Worm (Caenorhabditis elegans): ENCODE measurements around the gene cct-5.

cct-5 gene

DNA sequence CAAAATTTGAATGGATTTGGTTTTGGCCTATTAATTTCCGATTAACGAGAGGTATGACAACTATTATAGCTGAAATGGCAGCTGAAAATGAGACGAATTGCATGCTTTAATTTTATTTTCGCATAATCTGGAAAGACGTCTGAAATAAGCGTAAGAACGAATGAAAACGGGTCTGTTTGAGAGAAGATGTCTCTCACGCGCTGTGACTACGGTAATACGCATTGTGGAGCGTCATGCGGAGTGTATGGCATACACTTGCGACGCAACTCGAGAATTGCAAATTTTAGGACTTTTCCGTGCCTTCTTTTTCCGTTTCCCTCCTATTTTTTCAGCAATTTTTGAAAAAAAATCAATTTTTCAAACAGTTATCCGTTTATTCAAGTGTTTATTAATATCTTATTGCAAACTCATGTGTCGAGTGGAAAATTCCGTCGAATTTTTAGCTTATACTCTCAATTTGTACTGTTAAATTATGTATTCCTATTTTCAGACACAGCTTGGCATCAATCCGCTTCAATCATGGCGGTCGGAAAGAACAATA is 32.4 kb downstream of the cct-5 start, which contains the start of gene rps-1:
rps-1 (plus strand) TSS at position 491 of the 541 bp plus-strand sequence.
- TF ChIP-seq elt-3 (tag; optimal IDR thresholded peaks at IDR 0.05) (no peak), crh-2 (tag; optimal IDR thresholded peaks at IDR 0.05) (peak; percentile 99), ztf-1 (GFP tag; conservative IDR thresholded peaks at IDR 0.05) (no peak), ama-1 (optimal IDR thresholded peaks at IDR 0.05) (peak; percentile 47), R02D3.7 (tag; optimal IDR thresholded peaks at IDR 0.05) (peak; percentile 81), fos-1 (tag; optimal IDR thresholded peaks at IDR 0.05) (peak; percentile 99), lin-39 (tag; optimal IDR thresholded peaks at IDR 0.05) (peak; percentile 80), nhr-21 (tag; optimal IDR thresholded peaks at IDR 0.05) (peak; percentile 99), dmd-4 (tag; optimal IDR thresholded peaks at IDR 0.05) (peak; percentile 63), sma-3 (GFP tag; optimal IDR thresholded peaks at IDR 0.05) (peak; percentile 99), alr-1 (tag; optimal IDR thresholded peaks at IDR 0.05) (no peak), egl-27 (tag; optimal IDR thresholded peaks at IDR 0.05) (peak; percentile 97), nhr-6 (tag; optimal IDR thresholded peaks at IDR 0.05) (peak; percentile 99), F13H6.1 (tag; optimal IDR thresholded peaks at IDR 0.05) (peak; percentile 99), nhr-129 (tag; optimal IDR thresholded peaks at IDR 0.05) (peak; percentile 99), unc-62 (GFP tag; optimal IDR thresholded peaks at IDR 0.05) (peak; percentile 80), Y55F3AM.14 (GFP tag; optimal IDR thresholded peaks at IDR 0.05) (peak; percentile 97), blmp-1 (tag; optimal IDR thresholded peaks at IDR 0.05; ENCODE audit: insufficient read depth) (peak; percentile 95), peb-1 (tag; optimal IDR thresholded peaks at IDR 0.05) (no peak), nhr-11 (tag; optimal IDR thresholded peaks at IDR 0.05) (no peak), nhr-77 (tag; optimal IDR thresholded peaks at IDR 0.05) (peak; percentile 92), nhr-237 (tag; optimal IDR thresholded peaks at IDR 0.05) (peak; percentile 89), nhr-23 (tag; optimal IDR thresholded peaks at IDR 0.05) (no peak), lsy-2 (tag; optimal IDR thresholded peaks at IDR 0.05) (peak; percentile 100), sma-9 (GFP tag; optimal IDR thresholded peaks at IDR 0.05) (peak; percentile 99), sma-9 (tag; optimal IDR thresholded peaks at IDR 0.05) (no peak), gmeb-1 (tag; optimal IDR thresholded peaks at IDR 0.05) (peak; percentile 96), unc-55 (GFP tag; optimal IDR thresholded peaks at IDR 0.05) (peak; percentile 99), sem-4 (tag; optimal IDR thresholded peaks at IDR 0.05) (peak; percentile 100), ZK546.5 (tag; optimal IDR thresholded peaks at IDR 0.05) (peak; percentile 84), ztf-4 (tag; optimal IDR thresholded peaks at IDR 0.05) (peak; percentile 99), nhr-10 (tag; optimal IDR thresholded peaks at IDR 0.05) (peak; percentile 90), nhr-25 (tag; optimal IDR thresholded peaks at IDR 0.05) (peak; percentile 99), snpc-4 (tag; optimal IDR thresholded peaks at IDR 0.05) (peak; percentile 92), aly-2 (tag; optimal IDR thresholded peaks at IDR 0.05) (peak; percentile 89), lin-13 (GFP tag; optimal IDR thresholded peaks at IDR 0.05) (peak; percentile 98), elt-1 (tag; optimal IDR thresholded peaks at IDR 0.05) (no peak), ceh-16 (tag; optimal IDR thresholded peaks at IDR 0.05) (peak; percentile 95), mdl-1 (tag; optimal IDR thresholded peaks at IDR 0.05) (peak; percentile 93 to 95), unc-39 (tag; optimal IDR thresholded peaks at IDR 0.05) (no peak), ceh-82 (tag; optimal IDR thresholded peaks at IDR 0.05) (peak; percentile 94), zag-1 (tag; optimal IDR thresholded peaks at IDR 0.05) (peak; percentile 96), C34F6.9 (tag; optimal IDR thresholded peaks at IDR 0.05) (peak; percentile 100), mbf-1 (tag; optimal IDR thresholded peaks at IDR 0.05) (peak; percentile 53), ztf-11 (tag; optimal IDR thresholded peaks at IDR 0.05) (peak; percentile 61), mab-5 (tag; optimal IDR thresholded peaks at IDR 0.05) (peak; percentile 97), lin-11 (tag; optimal IDR thresholded peaks at IDR 0.05) (peak; percentile 98), nhr-12 (tag; optimal IDR thresholded peaks at IDR 0.05) (peak; percentile 77), skn-1 (tag; optimal IDR thresholded peaks at IDR 0.05) (peak; percentile 92)
